Worm (Caenorhabditis elegans) whole organism, young adult: ENCODE results near the gene mrp-3.

Source experiments
- B0019.2 ChIP-seq: fragments of 200-800 bp; sonication (Bioruptor generic); conservative IDR thresholded peaks from 2 replicates; pipeline ENCODE4 v1.3.6; 2022; ENCODE audit warnings: missing genetic modification reagents, missing genetic modification characterization, missing compliant biosample characterization
- B0336.3 ChIP-seq: fragments of 200-800 bp; sonication (Bioruptor generic); IDR thresholded peaks from 2 replicates; pipeline ENCODE4 v1.3.6; 2022; ENCODE audit warnings: missing genetic modification characterization, missing compliant biosample characterization
- C17E4.6 ChIP-seq: fragments of 200-800 bp; sonication (Bioruptor generic); IDR thresholded peaks from 2 replicates; pipeline ENCODE4 v1.3.6; 2022; ENCODE audit warnings: missing genetic modification reagents, missing genetic modification characterization, missing compliant biosample characterization
- F49E8.2 ChIP-seq: sonication (generic microtip); optimal IDR thresholded peaks from 3 replicates; lab custom pipeline; 2017; ENCODE audit warnings: missing genetic modification characterization, mild to moderate bottlenecking, missing compliant biosample characterization, antibody characterized with exemption, moderate library complexity; ENCODE audit not compliant: insufficient read depth
- K11D2.4 ChIP-seq: fragments of 200-800 bp; sonication (Bioruptor generic); IDR thresholded peaks from 2 replicates; pipeline ENCODE4 v1.3.6; 2022; ENCODE audit warnings: missing genetic modification reagents, missing genetic modification characterization, missing compliant biosample characterization
- K12H6.12 ChIP-seq: fragments of 200-800 bp; sonication (Bioruptor generic); optimal IDR thresholded peaks from 2 replicates; lab custom pipeline; 2018; ENCODE audit warnings: mild to moderate bottlenecking, missing genetic modification characterization, missing compliant biosample characterization
- Y53F4B.3 ChIP-seq: fragments of 200-800 bp; sonication (Bioruptor generic); IDR thresholded peaks from 2 replicates; pipeline ENCODE4 v1.3.6; 2022; ENCODE audit warnings: missing genetic modification reagents, missing genetic modification characterization, missing compliant biosample characterization
- Y79H2A.3 ChIP-seq: fragments of 200-800 bp; sonication (Bioruptor generic); conservative IDR thresholded peaks from 2 replicates; pipeline ENCODE4 v1.3.6; 2022; ENCODE audit warnings: missing genetic modification reagents, missing genetic modification characterization, missing compliant biosample characterization
- ZK185.1 ChIP-seq: sonication (generic microtip); optimal IDR thresholded peaks from 2 replicates; lab custom pipeline; 2016; ENCODE audit warnings: mild to moderate bottlenecking, missing genetic modification characterization, missing compliant biosample characterization; ENCODE audit not compliant: poor library complexity, severe bottlenecking
- atf-7 ChIP-seq: sonication (generic microtip); optimal IDR thresholded peaks from 2 replicates; lab custom pipeline; 2017; ENCODE audit warnings: mild to moderate bottlenecking, missing genetic modification characterization, missing compliant biosample characterization
- bed-1 ChIP-seq: fragments of 200-800 bp; sonication (Bioruptor generic); IDR thresholded peaks from 2 replicates; pipeline ENCODE4 v1.3.6; 2022; ENCODE audit warnings: missing genetic modification reagents, missing genetic modification characterization, missing compliant biosample characterization
- bed-2 ChIP-seq: fragments of 200-800 bp; sonication (Bioruptor generic); IDR thresholded peaks from 2 replicates; pipeline ENCODE4 v1.3.6; 2022; ENCODE audit warnings: missing genetic modification reagents, missing genetic modification characterization, missing compliant biosample characterization
- ccch-3 ChIP-seq: fragments of 200-800 bp; sonication (Bioruptor generic); optimal IDR thresholded peaks from 2 replicates; lab custom pipeline; 2018; ENCODE audit warnings: mild to moderate bottlenecking, missing genetic modification characterization, missing compliant biosample characterization
- ceh-58 ChIP-seq: fragments of 200-800 bp; sonication (Bioruptor generic); IDR thresholded peaks from 2 replicates; pipeline ENCODE4 v1.3.6; 2022; ENCODE audit warnings: missing genetic modification characterization, missing compliant biosample characterization
- ceh-91 ChIP-seq: fragments of 200-800 bp; sonication (Bioruptor generic); IDR thresholded peaks from 2 replicates; pipeline ENCODE4 v1.3.6; 2022; ENCODE audit warnings: missing genetic modification reagents, missing genetic modification characterization, missing compliant biosample characterization
- chd-7 ChIP-seq: sonication (generic microtip); optimal IDR thresholded peaks from 2 replicates; lab custom pipeline; 2016; ENCODE audit warnings: mild to moderate bottlenecking, missing genetic modification characterization, moderate library complexity, missing compliant biosample characterization
- dpl-1 ChIP-seq: fragments of 150-350 bp; optimal IDR thresholded peaks from 2 replicates; lab custom pipeline; 2014; ENCODE audit warnings: missing biosample characterization, missing genetic modification reagents, missing genetic modification characterization
- egl-44 ChIP-seq: fragments of 200-800 bp; sonication (Bioruptor generic); IDR thresholded peaks from 2 replicates; pipeline ENCODE4 v1.3.6; 2022; ENCODE audit warnings: missing genetic modification reagents, missing genetic modification characterization, missing compliant biosample characterization
- hlh-26 ChIP-seq: fragments of 200-800 bp; sonication (Bioruptor generic); conservative IDR thresholded peaks from 2 replicates; pipeline ENCODE4 v1.3.6; 2022; ENCODE audit warnings: missing genetic modification reagents, missing genetic modification characterization, missing compliant biosample characterization
- hrde-1 ChIP-seq: sonication (generic microtip); optimal IDR thresholded peaks from 2 replicates; lab custom pipeline; 2016; ENCODE audit warnings: missing genetic modification characterization, mild to moderate bottlenecking, missing compliant biosample characterization, moderate library complexity, missing genotype, missing genetic modification reagents, borderline replicate concordance
- lag-1 ChIP-seq: fragments of 200-800 bp; sonication (Bioruptor generic); IDR thresholded peaks from 2 replicates; pipeline ENCODE4 v1.3.6; 2022; ENCODE audit warnings: missing genetic modification reagents, missing genetic modification characterization, missing compliant biosample characterization
- let-607 ChIP-seq, 2 experiments: fragments of 200-800 bp in 1 of 2; sonication (Bioruptor generic) in 1 of 2; sonication (generic microtip) in 1 of 2; optimal IDR thresholded peaks; 2 replicates each; lab custom pipeline; 2016 to 2018; ENCODE audit warnings: mild to moderate bottlenecking in 2 of 2, missing compliant biosample characterization in 2 of 2, missing genetic modification characterization in 2 of 2, moderate library complexity in 2 of 2, missing genotype in 1 of 2
- lsl-1 ChIP-seq: fragments of 200-800 bp; sonication (Bioruptor generic); optimal IDR thresholded peaks from 2 replicates; lab custom pipeline; 2018; ENCODE audit warnings: mild to moderate bottlenecking, missing genetic modification characterization, moderate library complexity, missing compliant biosample characterization
- lsy-27 ChIP-seq: sonication (generic microtip); optimal IDR thresholded peaks from 2 replicates; lab custom pipeline; 2017; ENCODE audit warnings: missing genetic modification characterization, mild to moderate bottlenecking, missing compliant biosample characterization, antibody characterized with exemption, missing genotype, borderline replicate concordance; ENCODE audit not compliant: insufficient read depth
- madf-6 ChIP-seq: fragments of 200-800 bp; sonication (Bioruptor generic); IDR thresholded peaks from 2 replicates; pipeline ENCODE4 v1.3.6; 2022; ENCODE audit warnings: missing genetic modification reagents, missing genetic modification characterization, missing compliant biosample characterization
- mel-28 ChIP-seq: sonication (generic microtip); optimal IDR thresholded peaks from 2 replicates; lab custom pipeline; 2016; ENCODE audit warnings: borderline replicate concordance, mild to moderate bottlenecking, missing genetic modification characterization, missing compliant biosample characterization
- nhr-179 ChIP-seq: sonication (generic microtip); optimal IDR thresholded peaks from 2 replicates; lab custom pipeline; 2016; ENCODE audit warnings: mild to moderate bottlenecking, missing genetic modification characterization, missing compliant biosample characterization
- pha-4 ChIP-seq: fragments of 150-350 bp; sonication (generic microtip); optimal IDR thresholded peaks from 2 replicates; lab custom pipeline; 2014; ENCODE audit warnings: missing biosample characterization, missing genetic modification reagents, missing genetic modification characterization
- sea-2 ChIP-seq: fragments of 200-800 bp; sonication (Bioruptor generic); IDR thresholded peaks from 2 replicates; pipeline ENCODE4 v1.3.6; 2022; ENCODE audit warnings: missing genetic modification characterization, missing compliant biosample characterization
- snpc-1.1 ChIP-seq: sonication (generic microtip); optimal IDR thresholded peaks from 2 replicates; lab custom pipeline; 2017; ENCODE audit warnings: missing genetic modification characterization, mild to moderate bottlenecking, missing compliant biosample characterization, antibody characterized with exemption, moderate library complexity, missing genotype, missing genetic modification reagents; ENCODE audit not compliant: insufficient read depth
- snpc-3.4 ChIP-seq: sonication (generic microtip); optimal IDR thresholded peaks from 2 replicates; lab custom pipeline; 2017; ENCODE audit warnings: missing genetic modification characterization, mild to moderate bottlenecking, missing compliant biosample characterization, antibody characterized with exemption, moderate library complexity, missing genotype, missing genetic modification reagents
- snpc-4 ChIP-seq, 5 experiments: fragments of 150-350 bp in 1 of 5; sonication (generic microtip) in 4 of 5; optimal IDR thresholded peaks; 2 replicates each; lab custom pipeline; 2014 to 2018; ENCODE audit warnings: missing genetic modification characterization in 5 of 5, missing biosample characterization in 3 of 5, antibody characterized with exemption in 2 of 5, mild to moderate bottlenecking in 2 of 5, missing compliant biosample characterization in 2 of 5, missing genotype in 2 of 5, moderate library complexity in 2 of 5, missing genetic modification reagents in 1 of 5
- xnd-1 ChIP-seq: sonication (generic microtip); optimal IDR thresholded peaks from 2 replicates; lab custom pipeline; 2016; ENCODE audit warnings: missing genotype, missing genetic modification reagents, missing genetic modification characterization, missing compliant biosample characterization
- zfh-2 ChIP-seq: fragments of 200-800 bp; sonication (Bioruptor generic); conservative IDR thresholded peaks from 2 replicates; pipeline ENCODE4 v1.3.6; 2022; ENCODE audit warnings: missing genetic modification reagents, missing genetic modification characterization, missing compliant biosample characterization
- ztf-22 ChIP-seq: fragments of 200-800 bp; sonication (Bioruptor generic); optimal IDR thresholded peaks from 2 replicates; lab custom pipeline; 2018; ENCODE audit warnings: mild to moderate bottlenecking, missing genetic modification characterization, moderate library complexity, missing compliant biosample characterization

Gene mrp-3

ce11 chrX:15932859-15933258 lies 6.3 kb downstream of the mrp-3 start:
- TF ChIP-seq K12H6.12: no peak
- TF ChIP-seq madf-6: no peak
- no peak for TF ChIP-seq F49E8.2
- no peak for TF ChIP-seq xnd-1 (tag; lab: Kevin White, UChicago)
- TF ChIP-seq ztf-22 (GFP tag; lab: Kevin White, UChicago): no peak
- 0 out of 2 replicates have a peak, but pooled peaks have one; percentile 25 for TF ChIP-seq zfh-2
- no peak for TF ChIP-seq let-607 (tag; optimal IDR thresholded peaks at IDR 0.05; lab: Kevin White, UChicago)
- TF ChIP-seq snpc-1.1 (tag; lab: Kevin White, UChicago): no peak
- no peak for TF ChIP-seq lag-1 (GFP tag; lab: Robert Waterston, UW)
- TF ChIP-seq snpc-3.4 (tag; lab: Kevin White, UChicago): no peak
- peak; percentile 18 for TF ChIP-seq snpc-4 (GFP tag; optimal IDR thresholded peaks at IDR 0.05; lab: Kevin White, UChicago)
- peak in 2 of 4 experiments; percentile 63 to 85 for TF ChIP-seq snpc-4 (tag; optimal IDR thresholded peaks at IDR 0.05; lab: Kevin White, UChicago)
- no peak for TF ChIP-seq Y79H2A.3 (GFP tag; lab: Robert Waterston, UW)
- TF ChIP-seq B0019.2: no peak

- TF ChIP-seq B0336.3 (GFP tag; lab: Robert Waterston, UW) (no peak), ceh-58 (no peak), nhr-179 (tag; lab: Kevin White, UChicago) (no peak), lsl-1 (GFP tag; lab: Kevin White, UChicago) (no peak), ccch-3 (GFP tag; lab: Kevin White, UChicago) (no peak), K11D2.4 (GFP tag; lab: Robert Waterston, UW) (no peak), ceh-91 (no peak), lag-1 (GFP tag; lab: Robert Waterston, UW) (no peak), zfh-2 (no peak), mel-28 (no peak)
Observed at ce11 chrX:15923440-15923839, 15.7 kb downstream of the mrp-3 start, which contains the start of gene F31B9.3. TSS of gene F31B9.3 (plus strand) at chrX:15923740.

ce11 chrX:15919372-15919771 lies 19.8 kb downstream of the mrp-3 start, which contains the start of gene F31B9.7:
TSS of gene F31B9.7 (plus strand) at chrX:15919672.
- TF ChIP-seq chd-7 (tag; lab: Kevin White, UChicago): no peak
- TF ChIP-seq sea-2 (GFP tag; lab: Robert Waterston, UW): no peak
- TF ChIP-seq egl-44 (GFP tag; lab: Robert Waterston, UW): no peak
- no peak for TF ChIP-seq Y53F4B.3
- TF ChIP-seq B0019.2: no peak
- TF ChIP-seq bed-2: no peak
- no peak for TF ChIP-seq C17E4.6 (GFP tag; lab: Robert Waterston, UW)
- TF ChIP-seq dpl-1 (GFP tag; lab: Kevin White, UChicago): no peak
- TF ChIP-seq lsy-27 (tag; lab: Kevin White, UChicago): no peak
- TF ChIP-seq ZK185.1: no peak
- no peak for TF ChIP-seq pha-4 (tag; lab: Kevin White, UChicago)
- no peak for TF ChIP-seq hlh-26 (GFP tag; lab: Robert Waterston, UW)
- no peak for TF ChIP-seq bed-1 (GFP tag; lab: Robert Waterston, UW)
- TF ChIP-seq hrde-1 (tag; lab: Kevin White, UChicago): no peak
- TF ChIP-seq atf-7 (tag; lab: Kevin White, UChicago): no peak
- TF ChIP-seq snpc-1.1 (tag; lab: Kevin White, UChicago): no peak
